Worm (Caenorhabditis elegans): ENCODE data around the gene tbx-8.

ce11 chrIII:10353423-10353822, 6.3 kb downstream of the tbx-8 start:
- TF ChIP-seq ref-1 (GFP tag; conservative IDR thresholded peaks at IDR 0.05) (no peak), flt-1 (GFP tag; IDR thresholded peaks at IDR 0.05) (no peak), ztf-29 (GFP tag; IDR thresholded peaks at IDR 0.05) (no peak), ztf-23 (GFP tag; IDR thresholded peaks at IDR 0.05) (no peak), cog-1 (tag; optimal IDR thresholded peaks at IDR 0.05) (no peak), klf-2 (GFP tag; conservative IDR thresholded peaks at IDR 0.05) (no peak), med-1 (GFP tag; optimal IDR thresholded peaks at IDR 0.05; ENCODE audit: insufficient read depth) (no peak), tab-1 (GFP tag; IDR thresholded peaks at IDR 0.05) (no peak), T22C8.4 (GFP tag; IDR thresholded peaks at IDR 0.05) (no peak)

All from whole organism, midembryonic.